Fruit fly (Drosophila melanogaster): ENCODE data around the gene tadr.

DNA sequence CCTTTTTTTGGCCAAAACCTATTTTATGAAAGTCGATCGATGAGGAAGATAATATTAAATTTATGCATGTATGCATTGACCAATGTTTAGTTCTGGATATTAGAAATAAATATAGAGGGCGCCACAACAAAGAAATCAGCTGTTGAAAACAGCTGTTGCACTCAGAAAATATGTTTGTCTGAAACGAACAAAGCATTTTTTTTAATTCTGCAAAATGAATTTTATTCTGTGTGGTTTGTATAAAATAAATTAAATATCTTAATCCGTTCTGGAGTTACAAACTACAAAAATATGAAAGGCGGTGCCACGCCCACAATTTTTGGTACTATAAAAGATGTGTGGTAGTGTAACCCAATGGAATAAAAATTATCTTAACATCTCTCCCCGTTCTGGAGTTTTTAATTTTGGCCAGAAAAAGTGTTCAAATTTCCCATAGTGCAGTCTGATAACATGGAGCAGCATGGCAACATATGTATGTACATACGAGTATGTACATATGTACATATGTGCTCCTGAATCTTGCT lies 33.6 kb downstream of the tadr start:
- TF ChIP-seq Antp (GFP tag; optimal IDR thresholded peaks at IDR 0.05) (peak; percentile 8), org-1 (GFP tag; optimal IDR thresholded peaks at IDR 0.05) (peak; percentile 21), CG7271 (tag; optimal IDR thresholded peaks at IDR 0.05) (no peak), Hey (tag; optimal IDR thresholded peaks at IDR 0.05) (no peak), CG13123 (GFP tag; optimal IDR thresholded peaks at IDR 0.05) (peak; percentile 3), wek (GFP tag; optimal IDR thresholded peaks at IDR 0.05) (no peak), Blimp-1 (GFP tag; optimal IDR thresholded peaks at IDR 0.05) (peak; percentile 54), gfzf (GFP tag; optimal IDR thresholded peaks at IDR 0.05) (no peak), Lim3 (GFP tag; IDR thresholded peaks at IDR 0.05) (no peak), CG6254 (GFP tag; optimal IDR thresholded peaks at IDR 0.05) (peak; percentile 45), gce (GFP tag; IDR thresholded peaks at IDR 0.05) (no peak), CG11247 (GFP tag; IDR thresholded peaks at IDR 0.05) (no peak), CG6272 (GFP tag; IDR thresholded peaks at IDR 0.05) (no peak)

Data from whole organism, embryonic.